Worm (Caenorhabditis elegans) whole organism, late embryonic: Measurements from ENCODE around the gene ztf-28.

Experiments used
- C08G9.2 ChIP-seq: sonication (generic microtip); optimal IDR thresholded peaks from 2 replicates; lab custom pipeline; 2016; ENCODE audit warnings: mild to moderate bottlenecking, missing genetic modification characterization, moderate library complexity, missing compliant biosample characterization
- C38D4.7 ChIP-seq: fragments of 200-800 bp; sonication (Bioruptor generic); optimal IDR thresholded peaks from 2 replicates; lab custom pipeline; 2018; ENCODE audit warnings: mild to moderate bottlenecking, missing genetic modification characterization, moderate library complexity, missing compliant biosample characterization
- F13H6.1 ChIP-seq: sonication (generic microtip); optimal IDR thresholded peaks from 2 replicates; lab custom pipeline; 2016; ENCODE audit warnings: missing genetic modification characterization, missing compliant biosample characterization
- T23F11.4 ChIP-seq: fragments of 200-800 bp; sonication (Bioruptor generic); optimal IDR thresholded peaks from 2 replicates; lab custom pipeline; 2018; ENCODE audit warnings: mild to moderate bottlenecking, missing genetic modification characterization, missing compliant biosample characterization
- ahr-1 ChIP-seq: sonication (generic microtip); optimal IDR thresholded peaks from 2 replicates; lab custom pipeline; 2016; ENCODE audit warnings: missing genetic modification characterization, missing compliant biosample characterization
- ama-1 ChIP-seq: fragments of 150-350 bp; optimal IDR thresholded peaks from 2 replicates; lab custom pipeline; 2014
- ceh-14 ChIP-seq: sonication (generic microtip); optimal IDR thresholded peaks from 2 replicates; lab custom pipeline; 2016; ENCODE audit warnings: missing genotype, missing genetic modification characterization, missing compliant biosample characterization
- ceh-18 ChIP-seq: sonication (generic microtip); optimal IDR thresholded peaks from 2 replicates; lab custom pipeline; 2016; ENCODE audit warnings: missing genetic modification characterization, missing compliant biosample characterization
- ceh-22 ChIP-seq: sonication (generic microtip); optimal IDR thresholded peaks from 2 replicates; lab custom pipeline; 2017; ENCODE audit warnings: missing biosample characterization, missing genetic modification characterization
- ceh-24 ChIP-seq: sonication (generic microtip); optimal IDR thresholded peaks from 2 replicates; lab custom pipeline; 2016; ENCODE audit warnings: mild to moderate bottlenecking, missing genetic modification characterization, missing compliant biosample characterization
- ceh-31 ChIP-seq: sonication (generic microtip); optimal IDR thresholded peaks from 2 replicates; lab custom pipeline; 2016; ENCODE audit warnings: missing genetic modification characterization, missing compliant biosample characterization
- ceh-34 ChIP-seq: sonication (generic microtip); optimal IDR thresholded peaks from 2 replicates; lab custom pipeline; 2016; ENCODE audit warnings: mild to moderate bottlenecking, missing genetic modification characterization, missing compliant biosample characterization
- ceh-45 ChIP-seq: fragments of 200-800 bp; sonication (Bioruptor generic); IDR thresholded peaks from 2 replicates; pipeline ENCODE4 v1.3.6; 2022; ENCODE audit warnings: missing genetic modification reagents, missing genetic modification characterization, missing compliant biosample characterization
- ceh-48 ChIP-seq: sonication (generic microtip); optimal IDR thresholded peaks from 2 replicates; lab custom pipeline; 2016; ENCODE audit warnings: missing genetic modification characterization, inconsistent platforms, missing compliant biosample characterization
- che-1 ChIP-seq: sonication (generic microtip); optimal IDR thresholded peaks from 2 replicates; lab custom pipeline; 2016; ENCODE audit warnings: mild to moderate bottlenecking, missing genetic modification characterization, missing compliant biosample characterization
- dve-1 ChIP-seq: sonication (generic microtip); optimal IDR thresholded peaks from 2 replicates; lab custom pipeline; 2017; ENCODE audit warnings: antibody characterized with exemption, mild to moderate bottlenecking, missing genetic modification characterization, missing compliant biosample characterization
- elt-2 ChIP-seq: sonication (generic microtip); optimal IDR thresholded peaks from 2 replicates; lab custom pipeline; 2016; ENCODE audit warnings: missing genetic modification reagents, missing genetic modification characterization, missing compliant biosample characterization
- fax-1 ChIP-seq: sonication (generic microtip); optimal IDR thresholded peaks from 2 replicates; lab custom pipeline; 2016; ENCODE audit warnings: missing genotype, missing genetic modification characterization, missing compliant biosample characterization
- hlh-13 ChIP-seq: fragments of 200-800 bp; sonication (Bioruptor generic); optimal IDR thresholded peaks from 2 replicates; lab custom pipeline; 2018; ENCODE audit warnings: mild to moderate bottlenecking, missing genetic modification characterization, missing compliant biosample characterization
- hlh-15 ChIP-seq: sonication (generic microtip); optimal IDR thresholded peaks from 2 replicates; lab custom pipeline; 2016; ENCODE audit warnings: missing genetic modification characterization, missing compliant biosample characterization
- hlh-6 ChIP-seq: sonication (generic microtip); optimal IDR thresholded peaks from 2 replicates; lab custom pipeline; 2016; ENCODE audit warnings: missing genotype, missing genetic modification characterization, missing compliant biosample characterization
- lim-6 ChIP-seq: sonication (generic microtip); optimal IDR thresholded peaks from 2 replicates; lab custom pipeline; 2016; ENCODE audit warnings: missing genetic modification characterization, missing compliant biosample characterization
- madf-2 ChIP-seq: sonication (generic microtip); optimal IDR thresholded peaks from 2 replicates; lab custom pipeline; 2017; ENCODE audit warnings: missing genetic modification characterization, missing compliant biosample characterization
- mec-3 ChIP-seq: sonication (generic microtip); optimal IDR thresholded peaks from 2 replicates; lab custom pipeline; 2016; ENCODE audit warnings: borderline replicate concordance, missing genetic modification characterization, missing compliant biosample characterization
- nfya-1 ChIP-seq: sonication (generic microtip); optimal IDR thresholded peaks from 2 replicates; lab custom pipeline; 2017; ENCODE audit warnings: missing genetic modification characterization, mild to moderate bottlenecking, missing compliant biosample characterization, antibody characterized with exemption, moderate library complexity
- odd-2 ChIP-seq: sonication (generic microtip); optimal IDR thresholded peaks from 2 replicates; lab custom pipeline; 2017; ENCODE audit warnings: antibody characterized with exemption, mild to moderate bottlenecking, missing genetic modification characterization, missing compliant biosample characterization
- pag-3 ChIP-seq: sonication (generic microtip); optimal IDR thresholded peaks from 2 replicates; lab custom pipeline; 2016; ENCODE audit warnings: missing compliant biosample characterization, missing genetic modification characterization, borderline replicate concordance
- pqm-1 ChIP-seq: sonication (generic microtip); optimal IDR thresholded peaks from 2 replicates; lab custom pipeline; 2016; ENCODE audit warnings: missing genetic modification characterization, missing compliant biosample characterization
- ref-2 ChIP-seq: sonication (generic microtip); optimal IDR thresholded peaks from 2 replicates; lab custom pipeline; 2016; ENCODE audit warnings: missing genetic modification characterization, missing compliant biosample characterization
- rnt-1 ChIP-seq: sonication (generic microtip); optimal IDR thresholded peaks from 2 replicates; lab custom pipeline; 2016; ENCODE audit warnings: missing genetic modification characterization, missing compliant biosample characterization
- sdc-2 ChIP-seq: sonication (generic microtip); optimal IDR thresholded peaks from 2 replicates; lab custom pipeline; 2016; ENCODE audit warnings: missing genotype, missing genetic modification characterization, missing compliant biosample characterization
- syd-9 ChIP-seq: sonication (generic microtip); optimal IDR thresholded peaks from 2 replicates; lab custom pipeline; 2016; ENCODE audit warnings: mild to moderate bottlenecking, missing genetic modification characterization, moderate library complexity, missing compliant biosample characterization
- tbx-2 ChIP-seq: sonication (generic microtip); optimal IDR thresholded peaks from 2 replicates; lab custom pipeline; 2016; ENCODE audit warnings: missing genetic modification characterization, missing compliant biosample characterization
- tbx-7 ChIP-seq: sonication (generic microtip); optimal IDR thresholded peaks from 2 replicates; lab custom pipeline; 2016; ENCODE audit warnings: missing genotype, missing genetic modification characterization, missing compliant biosample characterization
- ttx-3 ChIP-seq: sonication (generic microtip); optimal IDR thresholded peaks from 2 replicates; lab custom pipeline; 2016; ENCODE audit warnings: missing genetic modification reagents, missing genetic modification characterization, missing compliant biosample characterization
- unc-42 ChIP-seq: sonication (generic microtip); optimal IDR thresholded peaks from 2 replicates; lab custom pipeline; 2016; ENCODE audit warnings: missing genotype, missing genetic modification characterization, missing compliant biosample characterization
- unc-86 ChIP-seq: sonication (generic microtip); optimal IDR thresholded peaks from 2 replicates; lab custom pipeline; 2016; ENCODE audit warnings: missing genetic modification characterization, missing compliant biosample characterization
- zip-5 ChIP-seq: sonication (generic microtip); optimal IDR thresholded peaks from 2 replicates; lab custom pipeline; 2016; ENCODE audit warnings: missing genetic modification characterization, missing compliant biosample characterization
- ztf-16 ChIP-seq: sonication (generic microtip); optimal IDR thresholded peaks from 2 replicates; lab custom pipeline; 2017; ENCODE audit warnings: missing genetic modification characterization, missing compliant biosample characterization

Gene ztf-28

ce11 chrV:2099040-2099439, 8.6 kb downstream of the ztf-28 start, which contains the start of gene F36F12.7:
Gene F36F12.7 (plus strand): TSS chrV:2099340.
- TF ChIP-seq hlh-13 (GFP tag; lab: Kevin White, UChicago) = no peak
- TF ChIP-seq ceh-14 (tag; lab: Kevin White, UChicago) = no peak
- no peak for TF ChIP-seq hlh-6 (tag; lab: Kevin White, UChicago)
- no peak for TF ChIP-seq ceh-22 (tag; lab: Kevin White, UChicago)
- TF ChIP-seq zip-5 (tag; lab: Kevin White, UChicago) = no peak
- TF ChIP-seq dve-1 (tag; lab: Kevin White, UChicago) = no peak
- no peak for TF ChIP-seq lim-6
- no peak for TF ChIP-seq ceh-18 (tag; lab: Kevin White, UChicago)
- TF ChIP-seq che-1 (tag; lab: Kevin White, UChicago) = no peak
- TF ChIP-seq odd-2 = no peak
- no peak for TF ChIP-seq ceh-24
- TF ChIP-seq C38D4.7 = no peak
- no peak for TF ChIP-seq tbx-7
- no peak for TF ChIP-seq C08G9.2 (tag; lab: Kevin White, UChicago)
- no peak for TF ChIP-seq rnt-1 (tag; lab: Kevin White, UChicago)
- TF ChIP-seq ztf-16 (tag; lab: Kevin White, UChicago) = no peak
- TF ChIP-seq hlh-15 = no peak
- TF ChIP-seq ceh-31 = no peak
- TF ChIP-seq ceh-34 (tag; lab: Kevin White, UChicago) = no peak
- TF ChIP-seq, all 69 proteins: peak for 0

ce11 chrV:2103118-2103517, 12.6 kb downstream of the ztf-28 start, which contains the start of gene F36F12.1:
Gene F36F12.1 (minus strand): TSS chrV:2103218.
- TF ChIP-seq pag-3 (tag; lab: Kevin White, UChicago) (no peak), tbx-2 (tag; lab: Kevin White, UChicago) (no peak), unc-86 (tag; lab: Kevin White, UChicago) (no peak), ceh-45 (GFP tag; lab: Robert Waterston, UW) (no peak)

- no peak for TF ChIP-seq ceh-31
- no peak for TF ChIP-seq ref-2
- no peak for TF ChIP-seq ttx-3 (tag; lab: Kevin White, UChicago)
- TF ChIP-seq T23F11.4 (GFP tag; lab: Kevin White, UChicago) = no peak
- TF ChIP-seq ama-1 = no peak
- no peak for TF ChIP-seq elt-2 (tag; lab: Kevin White, UChicago)
- no peak for TF ChIP-seq ahr-1 (tag; lab: Kevin White, UChicago)
Measured at ce11 chrV:2105976-2106375, 15.5 kb downstream of the ztf-28 start, which contains the start of gene F22F7.4. Gene F22F7.4 (minus strand): TSS chrV:2106076.

- TF ChIP-seq sdc-2 (tag; lab: Kevin White, UChicago) (no peak), ceh-31 (peak; percentile 19), unc-42 (tag; lab: Kevin White, UChicago) (peak; percentile 82), ceh-48 (peak; percentile 62), nfya-1 (tag; lab: Kevin White, UChicago) (peak; percentile 11)
Measured at ce11 chrV:2109295-2109694, 18.8 kb downstream of the ztf-28 start, which contains the start of gene ckb-4. Gene ckb-4 (minus strand): TSS chrV:2109434.

ce11 chrV:2110368-2110767, 19.9 kb downstream of the ztf-28 start, which contains the start of gene F22F7.3:
Gene F22F7.3 (plus strand): TSS chrV:2110668.
- no peak for TF ChIP-seq syd-9 (tag; lab: Kevin White, UChicago)
- no peak for TF ChIP-seq dve-1 (tag; lab: Kevin White, UChicago)
- TF ChIP-seq mec-3 (tag; lab: Kevin White, UChicago) = no peak
- no peak for TF ChIP-seq ztf-16 (tag; lab: Kevin White, UChicago)
- TF ChIP-seq ceh-48 = no peak
- TF ChIP-seq ttx-3 (tag; lab: Kevin White, UChicago) = no peak
- TF ChIP-seq rnt-1 (tag; lab: Kevin White, UChicago) = no peak
- no peak for TF ChIP-seq che-1 (tag; lab: Kevin White, UChicago)
- no peak for TF ChIP-seq tbx-7
- TF ChIP-seq ceh-45 (GFP tag; lab: Robert Waterston, UW) = no peak
- TF ChIP-seq ceh-18 (tag; lab: Kevin White, UChicago) = no peak
- TF ChIP-seq pqm-1 (tag; lab: Kevin White, UChicago) = no peak
- no peak for TF ChIP-seq fax-1 (tag; lab: Kevin White, UChicago)
- TF ChIP-seq ceh-22 (tag; lab: Kevin White, UChicago) = no peak
- TF ChIP-seq F13H6.1 (tag; lab: Kevin White, UChicago) = no peak
- TF ChIP-seq unc-42 (tag; lab: Kevin White, UChicago) = no peak
- no peak for TF ChIP-seq madf-2 (tag; lab: Kevin White, UChicago)
- no peak for TF ChIP-seq tbx-2 (tag; lab: Kevin White, UChicago)
